Worm (Caenorhabditis elegans) whole organism, mixed stage, embryonic: Measurements from ENCODE around the gene nhr-45.

Experiments
- M03D4.4 ChIP-seq: sonication (generic microtip); optimal IDR thresholded peaks from 2 replicates; lab custom pipeline; 2017; ENCODE audit warnings: mild to moderate bottlenecking, missing genetic modification characterization, missing compliant biosample characterization
- blmp-1 ChIP-seq: fragments of 150-350 bp; optimal IDR thresholded peaks from 2 replicates; lab custom pipeline; 2014; ENCODE audit warnings: missing biosample characterization, missing genetic modification characterization
- ceh-43 ChIP-seq: fragments of 200-800 bp; sonication (Bioruptor generic); optimal IDR thresholded peaks from 2 replicates; lab custom pipeline; 2018; ENCODE audit warnings: mild to moderate bottlenecking, missing genetic modification characterization, moderate library complexity, missing compliant biosample characterization
- ceh-83 ChIP-seq: fragments of 200-800 bp; sonication (Bioruptor generic); optimal IDR thresholded peaks from 2 replicates; lab custom pipeline; 2018; ENCODE audit warnings: mild to moderate bottlenecking, missing genetic modification characterization, missing compliant biosample characterization
- ces-1 ChIP-seq: fragments of 150-350 bp; optimal IDR thresholded peaks from 2 replicates; lab custom pipeline; 2014; ENCODE audit warnings: missing biosample characterization, missing genetic modification reagents, missing genetic modification characterization
- cnd-1 ChIP-seq: fragments of 200-800 bp; sonication (Bioruptor generic); optimal IDR thresholded peaks from 2 replicates; lab custom pipeline; 2018; ENCODE audit warnings: mild to moderate bottlenecking, missing genetic modification characterization, missing compliant biosample characterization
- elt-1 ChIP-seq: sonication (generic microtip); optimal IDR thresholded peaks from 2 replicates; lab custom pipeline; 2017; ENCODE audit warnings: missing genetic modification characterization, mild to moderate bottlenecking, missing compliant biosample characterization, antibody characterized with exemption, moderate library complexity, borderline replicate concordance; ENCODE audit not compliant: insufficient read depth
- elt-3 ChIP-seq: fragments of 150-350 bp; optimal IDR thresholded peaks from 2 replicates; lab custom pipeline; 2014; ENCODE audit warnings: missing biosample characterization, missing genetic modification characterization
- flh-1 ChIP-seq: fragments of 200-800 bp; sonication (Bioruptor generic); optimal IDR thresholded peaks from 2 replicates; lab custom pipeline; 2018; ENCODE audit warnings: mild to moderate bottlenecking, missing genetic modification characterization, moderate library complexity, missing compliant biosample characterization
- ham-2 ChIP-seq: fragments of 200-800 bp; sonication (Bioruptor generic); optimal IDR thresholded peaks from 2 replicates; lab custom pipeline; 2018; ENCODE audit warnings: mild to moderate bottlenecking, missing genetic modification characterization, missing compliant biosample characterization
- hlh-1 ChIP-seq: fragments of 150-350 bp; optimal IDR thresholded peaks from 2 replicates; lab custom pipeline; 2014; ENCODE audit warnings: missing biosample characterization, missing genetic modification reagents, missing genetic modification characterization
- lin-13 ChIP-seq: fragments of 150-350 bp; optimal IDR thresholded peaks from 2 replicates; lab custom pipeline; 2014; ENCODE audit warnings: missing biosample characterization, missing genetic modification characterization
- lin-32 ChIP-seq: fragments of 200-800 bp; sonication (Bioruptor generic); optimal IDR thresholded peaks from 2 replicates; lab custom pipeline; 2018; ENCODE audit warnings: mild to moderate bottlenecking, missing genetic modification characterization, missing compliant biosample characterization
- lsy-2 ChIP-seq: fragments of 150-350 bp; optimal IDR thresholded peaks from 2 replicates; lab custom pipeline; 2014; ENCODE audit warnings: missing biosample characterization, missing genetic modification characterization
- mab-5 ChIP-seq: fragments of 150-350 bp; optimal IDR thresholded peaks from 2 replicates; lab custom pipeline; 2014; ENCODE audit warnings: missing biosample characterization, missing genetic modification characterization
- mep-1 ChIP-seq: fragments of 150-350 bp; optimal IDR thresholded peaks from 2 replicates; lab custom pipeline; 2017; ENCODE audit warnings: missing biosample characterization, missing genetic modification reagents, missing genetic modification characterization, inconsistent platforms
- mls-2 ChIP-seq: sonication (generic microtip); optimal IDR thresholded peaks from 2 replicates; lab custom pipeline; 2016; ENCODE audit warnings: mild to moderate bottlenecking, missing genetic modification characterization, moderate library complexity, missing compliant biosample characterization
- nhr-12 ChIP-seq: fragments of 150-350 bp; optimal IDR thresholded peaks from 2 replicates; lab custom pipeline; 2014; ENCODE audit warnings: missing biosample characterization, missing genetic modification characterization
- nhr-2 ChIP-seq: fragments of 150-350 bp; optimal IDR thresholded peaks from 2 replicates; lab custom pipeline; 2014; ENCODE audit warnings: missing biosample characterization, missing genetic modification characterization
- nhr-237 ChIP-seq: fragments of 150-350 bp; optimal IDR thresholded peaks from 2 replicates; lab custom pipeline; 2014; ENCODE audit warnings: missing biosample characterization, missing genetic modification characterization
- nhr-28 ChIP-seq: fragments of 150-350 bp; optimal IDR thresholded peaks from 2 replicates; lab custom pipeline; 2014; ENCODE audit warnings: missing biosample characterization, missing genetic modification characterization
- nhr-76 ChIP-seq: sonication (generic microtip); optimal IDR thresholded peaks from 2 replicates; lab custom pipeline; 2017; ENCODE audit warnings: missing biosample characterization, missing genetic modification characterization
- sem-2 ChIP-seq: fragments of 200-800 bp; sonication (Bioruptor generic); optimal IDR thresholded peaks from 2 replicates; lab custom pipeline; 2018; ENCODE audit warnings: mild to moderate bottlenecking, missing genetic modification characterization, missing compliant biosample characterization
- sptf-1 ChIP-seq: sonication (generic microtip); optimal IDR thresholded peaks from 2 replicates; lab custom pipeline; 2017; ENCODE audit warnings: mild to moderate bottlenecking, missing genetic modification characterization, moderate library complexity, missing compliant biosample characterization
- unc-120 ChIP-seq: sonication (generic microtip); optimal IDR thresholded peaks from 2 replicates; lab custom pipeline; 2017; ENCODE audit warnings: missing genetic modification characterization, missing compliant biosample characterization; ENCODE audit not compliant: poor library complexity, severe bottlenecking
- unc-39 ChIP-seq: fragments of 150-350 bp; optimal IDR thresholded peaks from 2 replicates; lab custom pipeline; 2014; ENCODE audit warnings: missing biosample characterization, missing genetic modification characterization
- unc-62 ChIP-seq: fragments of 150-350 bp; optimal IDR thresholded peaks from 2 replicates; lab custom pipeline; 2014; ENCODE audit warnings: missing biosample characterization, missing genetic modification reagents, missing genetic modification characterization
- ztf-11 ChIP-seq: fragments of 150-350 bp; optimal IDR thresholded peaks from 2 replicates; lab custom pipeline; 2014; ENCODE audit warnings: missing biosample characterization, missing genetic modification characterization

nhr-45 gene

ce11 chrX:4704877-4705276 is 44.8 kb upstream of the nhr-45 start, which contains the start of gene aqp-8:
Gene aqp-8, minus strand, starts transcription at chrX:4704977.
- TF ChIP-seq nhr-28: no peak
- no peak for TF ChIP-seq mab-5 (tag; lab: Kevin White, UChicago)
- TF ChIP-seq ces-1: no peak
- no peak for TF ChIP-seq lsy-2 (tag; lab: Kevin White, UChicago)
- no peak for TF ChIP-seq lin-32
- TF ChIP-seq elt-1 (tag; lab: Kevin White, UChicago): no peak

ce11 chrX:4700083-4700482 is 40.0 kb upstream of the nhr-45 start:
- TF ChIP-seq nhr-12: no peak
- no peak for TF ChIP-seq ztf-11 (tag; lab: Kevin White, UChicago)
- no peak for TF ChIP-seq flh-1 (GFP tag; lab: Kevin White, UChicago)
- no peak for TF ChIP-seq nhr-237 (tag; lab: Kevin White, UChicago)
- TF ChIP-seq lin-32: no peak
- TF ChIP-seq mep-1 (tag; lab: Kevin White, UChicago): no peak
- no peak for TF ChIP-seq ceh-83
- no peak for TF ChIP-seq mab-5 (tag; lab: Kevin White, UChicago)
- no peak for TF ChIP-seq blmp-1 (tag; lab: Kevin White, UChicago)
- no peak for TF ChIP-seq lsy-2 (tag; lab: Kevin White, UChicago)
- TF ChIP-seq cnd-1 (tag; lab: Kevin White, UChicago): no peak
- no peak for TF ChIP-seq elt-1 (tag; lab: Kevin White, UChicago)
- TF ChIP-seq sem-2: no peak
- no peak for TF ChIP-seq nhr-2 (tag; lab: Kevin White, UChicago)
- no peak for TF ChIP-seq nhr-76 (tag; lab: Kevin White, UChicago)
- TF ChIP-seq ham-2 (GFP tag; lab: Kevin White, UChicago): no peak

ce11 chrX:4699411-4700050 is 39.4 kb upstream of the nhr-45 start, which contains the start of gene hyl-2:
Gene hyl-2, minus strand, starts transcription at chrX:4699461.
- TF ChIP-seq mls-2 (tag; lab: Kevin White, UChicago) (peak; percentile 8), elt-1 (tag; lab: Kevin White, UChicago) (peak; percentile 21), ham-2 (GFP tag; lab: Kevin White, UChicago) (peak; percentile 37), sem-2 (no peak), mep-1 (tag; lab: Kevin White, UChicago) (no peak), lin-13 (tag; lab: Kevin White, UChicago) (peak; percentile 10), lin-32 (no peak), ces-1 (no peak), mab-5 (tag; lab: Kevin White, UChicago) (no peak), sptf-1 (tag; lab: Kevin White, UChicago) (peak; percentile 42), unc-39 (tag; lab: Kevin White, UChicago) (no peak), hlh-1 (peak; percentile 5), cnd-1 (tag; lab: Kevin White, UChicago) (peak; percentile 39)

ce11 chrX:4698271-4698670 is 38.2 kb upstream of the nhr-45 start:
- TF ChIP-seq hlh-1 (no peak), unc-120 (tag; lab: Kevin White, UChicago) (no peak), ceh-43 (GFP tag; lab: Kevin White, UChicago) (no peak), lsy-2 (tag; lab: Kevin White, UChicago) (no peak)
- TF ChIP-seq, all 35 proteins: peak for 0

DNA sequence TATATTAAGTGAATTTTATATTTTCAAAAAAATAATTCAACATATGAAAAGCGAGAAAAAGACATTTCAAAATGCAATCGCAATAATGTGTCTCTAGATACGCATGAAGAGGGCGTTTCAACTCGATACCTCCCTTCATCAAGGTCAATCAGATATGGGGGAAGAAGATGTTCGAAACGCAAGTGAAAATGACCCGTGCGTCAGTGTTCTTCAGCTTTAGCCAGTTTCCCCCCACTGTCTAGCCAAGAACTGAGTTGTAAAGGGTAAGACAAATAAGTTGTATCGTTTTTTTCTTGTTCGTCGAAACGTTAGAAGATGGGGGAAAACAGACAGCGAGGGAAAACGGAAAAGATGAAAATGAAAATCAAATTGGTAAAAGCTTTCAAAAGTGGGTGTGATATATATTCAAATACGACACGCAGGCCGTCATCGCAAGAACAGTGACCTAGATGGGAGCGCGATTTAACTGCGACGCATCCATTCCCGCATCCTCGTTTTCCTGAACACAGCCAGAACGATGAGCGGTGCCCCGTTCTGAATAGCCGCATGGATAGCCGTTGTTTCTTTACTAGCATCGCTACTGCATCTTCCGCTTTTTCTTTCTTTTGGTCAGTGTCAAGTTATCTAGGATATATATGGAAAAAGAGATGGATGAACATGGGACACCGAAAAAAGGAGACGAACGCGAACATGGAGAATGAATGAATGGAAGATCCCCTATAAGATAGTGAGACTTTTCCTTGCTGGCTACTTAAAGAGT is 34.7 kb upstream of the nhr-45 start:
- TF ChIP-seq nhr-28 (no peak), ham-2 (GFP tag; lab: Kevin White, UChicago) (peak; percentile 93), hlh-1 (no peak), blmp-1 (tag; lab: Kevin White, UChicago) (peak; percentile 28), unc-120 (tag; lab: Kevin White, UChicago) (no peak)

- no peak for TF ChIP-seq unc-39 (tag; lab: Kevin White, UChicago)
- no peak for TF ChIP-seq elt-1 (tag; lab: Kevin White, UChicago)
- TF ChIP-seq lin-13 (tag; lab: Kevin White, UChicago): no peak
- no peak for TF ChIP-seq elt-3 (tag; lab: Kevin White, UChicago)
- no peak for TF ChIP-seq blmp-1 (tag; lab: Kevin White, UChicago)
- no peak for TF ChIP-seq nhr-76 (tag; lab: Kevin White, UChicago)
- no peak for TF ChIP-seq mep-1 (tag; lab: Kevin White, UChicago)
- TF ChIP-seq hlh-1: no peak
- no peak for TF ChIP-seq nhr-2 (tag; lab: Kevin White, UChicago)
- TF ChIP-seq ceh-83: no peak
- TF ChIP-seq sptf-1 (tag; lab: Kevin White, UChicago): no peak
- no peak for TF ChIP-seq M03D4.4 (tag; lab: Kevin White, UChicago)
- no peak for TF ChIP-seq unc-62 (GFP tag; lab: Kevin White, UChicago)
Observed at ce11 chrX:4691148-4691773, 31.1 kb upstream of the nhr-45 start, which contains the start of gene K02G10.5. Gene K02G10.5, minus strand, starts transcription at chrX:4691198.
